Fruit fly (Drosophila melanogaster): ENCODE data around the gene CG33310.

CG33310 gene

DNA sequence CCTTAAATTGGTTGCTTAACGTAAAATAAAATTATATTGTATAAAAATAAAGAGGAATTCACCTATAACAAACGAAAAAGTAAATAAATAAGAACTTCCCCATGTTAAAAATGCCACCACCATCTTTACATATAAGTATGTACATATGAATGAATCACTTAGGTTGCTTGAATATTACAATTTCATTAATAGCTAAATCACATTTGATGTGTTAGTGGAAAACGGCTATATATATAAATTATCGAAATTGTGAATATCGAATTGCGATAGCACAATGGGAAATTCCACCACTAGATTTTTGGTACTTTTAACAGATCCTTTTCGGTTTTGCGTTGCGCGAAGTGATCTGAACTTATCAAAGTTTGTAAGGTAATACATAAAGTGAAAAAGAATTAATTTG is 34.7 kb downstream of the CG33310 start, which contains the start of the genes solo and vas (continued):
- TF ChIP-seq Dfd (GFP tag; optimal IDR thresholded peaks at IDR 0.05) (peak in 1 of 2 experiments; percentile 55), B-H2 (GFP tag; optimal IDR thresholded peaks at IDR 0.05) (peak; percentile 42), CG18619 (GFP tag; optimal IDR thresholded peaks at IDR 0.05) (peak; percentile 25), HLH54F (GFP tag; optimal IDR thresholded peaks at IDR 0.05) (no peak), Dp (GFP tag; optimal IDR thresholded peaks at IDR 0.05) (peak; percentile 15), tio (GFP tag; optimal IDR thresholded peaks at IDR 0.05) (peak; percentile 12), CG18476 (GFP tag; optimal IDR thresholded peaks at IDR 0.05) (peak; percentile 45), CG17802 (tag; optimal IDR thresholded peaks at IDR 0.05) (peak; percentile 93), CG1602 (GFP tag; optimal IDR thresholded peaks at IDR 0.05) (peak; percentile 17), Opbp (GFP tag; IDR thresholded peaks at IDR 0.05; ENCODE audit: partially characterized antibody) (peak; percentile 54; the same call in 1 of the 3 replicates), D19A (tag; optimal IDR thresholded peaks at IDR 0.05) (peak; percentile 46), cg (GFP tag; optimal IDR thresholded peaks at IDR 0.05) (no peak), mirr (GFP tag; optimal IDR thresholded peaks at IDR 0.05) (no peak), Dip2 (GFP tag; IDR thresholded peaks at IDR 0.05) (no peak), Dref (GFP tag; IDR thresholded peaks at IDR 0.05) (peak; percentile 78), CG12219 (GFP tag; optimal IDR thresholded peaks at IDR 0.05) (no peak), CG15696 (tag; optimal IDR thresholded peaks at IDR 0.05) (peak; percentile 45), E2f1 (GFP tag; IDR thresholded peaks at IDR 0.05) (no peak; the same call in 1 of the 2 replicates), Rx (GFP tag; IDR thresholded peaks at IDR 0.05) (no peak), Ssrp (tag; optimal IDR thresholded peaks at IDR 0.05) (peak; percentile 61), CG17829 (tag; optimal IDR thresholded peaks at IDR 0.05) (peak; percentile 57), caup (GFP tag; optimal IDR thresholded peaks at IDR 0.05; ENCODE audit: severe bottlenecking) (peak; percentile 31), CG18262 (tag; optimal IDR thresholded peaks at IDR 0.05) (peak; percentile 59), CG4854 (GFP tag; optimal IDR thresholded peaks at IDR 0.05) (peak; percentile 24), stwl (tag; optimal IDR thresholded peaks at IDR 0.05) (peak; percentile 88), Oaz (GFP tag; IDR thresholded peaks at IDR 0.05) (0 out of 2 replicates have a peak, but pooled peaks have one; percentile 38), CG13424 (tag; optimal IDR thresholded peaks at IDR 0.05) (peak; percentile 66), Med (GFP tag) (peak; percentile 77), Optix (GFP tag; IDR thresholded peaks at IDR 0.05) (no peak), mam (GFP tag; optimal IDR thresholded peaks at IDR 0.05) (peak; percentile 42)

DNA sequence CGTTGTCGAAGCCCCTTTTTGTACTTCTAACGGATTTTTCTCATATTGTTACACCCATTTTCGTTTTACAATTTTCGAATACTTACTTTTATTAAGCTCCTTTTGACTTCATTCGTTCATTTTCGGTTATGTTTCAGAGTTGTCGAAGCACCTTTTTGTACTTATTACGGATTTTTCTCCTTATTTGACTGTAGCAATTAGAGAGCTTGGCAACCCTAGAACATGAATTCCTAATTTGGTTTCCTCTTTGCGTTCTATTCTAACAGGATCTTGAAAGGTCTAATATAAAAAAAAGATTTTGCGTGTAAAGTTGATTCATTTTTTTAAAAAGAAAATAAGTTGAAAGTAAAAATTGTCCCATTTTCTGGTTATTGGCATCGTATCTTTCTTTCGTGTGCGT is 35.4 kb downstream of the CG33310 start:
- TF ChIP-seq vfl (GFP tag; optimal IDR thresholded peaks at IDR 0.05) (no peak), CG3726 (GFP tag; IDR thresholded peaks at IDR 0.05) (no peak), CG8290 (GFP tag; optimal IDR thresholded peaks at IDR 0.05) (peak; percentile 56), CG8290 (tag; optimal IDR thresholded peaks at IDR 0.05) (no peak), insv (GFP tag; optimal IDR thresholded peaks at IDR 0.05) (peak in 1 of 2 experiments; percentile 73), CG7556 (GFP tag; optimal IDR thresholded peaks at IDR 0.05) (no peak), CG7786 (GFP tag; optimal IDR thresholded peaks at IDR 0.05) (no peak), Rfx (GFP tag; IDR thresholded peaks at IDR 0.05) (no peak), CG15696 (tag; optimal IDR thresholded peaks at IDR 0.05) (peak; percentile 30), lilli (GFP tag; optimal IDR thresholded peaks at IDR 0.05) (peak; percentile 11), chinmo (GFP tag; IDR thresholded peaks at IDR 0.05; ENCODE audit: partially characterized antibody) (no peak), CG4707 (GFP tag; optimal IDR thresholded peaks at IDR 0.05) (no peak), CG2875 (GFP tag; optimal IDR thresholded peaks at IDR 0.05) (no peak), Dip2 (GFP tag; IDR thresholded peaks at IDR 0.05) (no peak), CG5953 (GFP tag; IDR thresholded peaks at IDR 0.05) (no peak), ssp (GFP tag; IDR thresholded peaks at IDR 0.05) (no peak), Hmx (GFP tag; optimal IDR thresholded peaks at IDR 0.05) (peak; percentile 34), Med (GFP tag) (no peak), CG14710 (tag; optimal IDR thresholded peaks at IDR 0.05) (peak; percentile 7), cato (GFP tag; optimal IDR thresholded peaks at IDR 0.05; ENCODE audit: borderline replicate concordance) (no peak), fd102C (GFP tag; optimal IDR thresholded peaks at IDR 0.05) (no peak), stwl (tag; optimal IDR thresholded peaks at IDR 0.05) (peak; percentile 23), CG15011 (GFP tag; optimal IDR thresholded peaks at IDR 0.05) (no peak), D19B (GFP tag; optimal IDR thresholded peaks at IDR 0.05) (no peak), CG9215 (GFP tag; IDR thresholded peaks at IDR 0.05) (no peak)
